Worm (Caenorhabditis elegans) whole organism, L4/young adult: ENCODE data around the gene sre-49.

Source experiments
- W03F9.2 ChIP-seq: fragments of 150-350 bp; optimal IDR thresholded peaks from 2 replicates; lab custom pipeline; 2014; ENCODE audit warnings: missing biosample characterization, missing genetic modification characterization
- him-1 ChIP-seq: sonication (generic microtip); optimal IDR thresholded peaks from 2 replicates; lab custom pipeline; 2016; ENCODE audit warnings: missing genotype, missing genetic modification reagents, missing genetic modification characterization, missing compliant biosample characterization

ce11 chrII:12343710-12344109 lies 25.1 kb downstream of the sre-49 start:
- TF ChIP-seq him-1 (tag; lab: Kevin White, UChicago) (no peak), W03F9.2 (tag; lab: Kevin White, UChicago) (no peak)
